Worm (Caenorhabditis elegans): ENCODE results near the gene gop-2.

Gene gop-2

ce11 chrIII:5290230-5290629 is 31.4 kb downstream of the gop-2 start:
- no peak for TF ChIP-seq tbx-11 (GFP tag; IDR thresholded peaks at IDR 0.05)
- TF ChIP-seq B0310.2 (tag; optimal IDR thresholded peaks at IDR 0.05), result no peak
- TF ChIP-seq ama-1 (optimal IDR thresholded peaks at IDR 0.05), result no peak
- TF ChIP-seq tbx-37 (GFP tag; conservative IDR thresholded peaks at IDR 0.05), result no peak
- TF ChIP-seq tra-4 (tag; optimal IDR thresholded peaks at IDR 0.05), result no peak
- no peak for TF ChIP-seq flt-1 (GFP tag; IDR thresholded peaks at IDR 0.05)
- no peak for TF ChIP-seq ceh-36 (tag; optimal IDR thresholded peaks at IDR 0.05)
- TF ChIP-seq aly-1 (tag; optimal IDR thresholded peaks at IDR 0.05), result no peak
- TF ChIP-seq hmbx-1 (tag; optimal IDR thresholded peaks at IDR 0.05), result no peak
- no peak for TF ChIP-seq scrt-1 (GFP tag; IDR thresholded peaks at IDR 0.05)
- no peak for TF ChIP-seq hnd-1 (tag; optimal IDR thresholded peaks at IDR 0.05)
- TF ChIP-seq sea-1 (GFP tag; conservative IDR thresholded peaks at IDR 0.05), result no peak
- TF ChIP-seq ets-7 (tag; optimal IDR thresholded peaks at IDR 0.05), result no peak
- TF ChIP-seq F13C5.2 (tag; optimal IDR thresholded peaks at IDR 0.05), result no peak

- TF ChIP-seq tra-4 (tag; optimal IDR thresholded peaks at IDR 0.05), result no peak
- TF ChIP-seq F13C5.2 (tag; optimal IDR thresholded peaks at IDR 0.05), result no peak
- no peak for TF ChIP-seq ama-1 (optimal IDR thresholded peaks at IDR 0.05)
- TF ChIP-seq tbx-11 (GFP tag; IDR thresholded peaks at IDR 0.05), result no peak
- no peak for TF ChIP-seq hmbx-1 (tag; optimal IDR thresholded peaks at IDR 0.05)
- TF ChIP-seq hmg-4 (GFP tag; optimal IDR thresholded peaks at IDR 0.05), result no peak
Observed at ce11 chrIII:5291281-5291680, 32.5 kb downstream of the gop-2 start.

ce11 chrIII:5294281-5294680 is 35.5 kb downstream of the gop-2 start:
- TF ChIP-seq sea-1 (GFP tag; conservative IDR thresholded peaks at IDR 0.05), result no peak
- TF ChIP-seq ama-1 (optimal IDR thresholded peaks at IDR 0.05), result no peak
- no peak for TF ChIP-seq ets-7 (tag; optimal IDR thresholded peaks at IDR 0.05)
- TF ChIP-seq hmbx-1 (tag; optimal IDR thresholded peaks at IDR 0.05), result no peak
- no peak for TF ChIP-seq B0310.2 (tag; optimal IDR thresholded peaks at IDR 0.05)
- TF ChIP-seq ceh-36 (tag; optimal IDR thresholded peaks at IDR 0.05), result no peak
- no peak for TF ChIP-seq ceh-13 (GFP tag; optimal IDR thresholded peaks at IDR 0.05)
- TF ChIP-seq pes-1 (GFP tag; IDR thresholded peaks at IDR 0.05), result no peak
- no peak for TF ChIP-seq tbx-11 (GFP tag; IDR thresholded peaks at IDR 0.05)
- TF ChIP-seq F13C5.2 (tag; optimal IDR thresholded peaks at IDR 0.05), result no peak
- TF ChIP-seq hmg-4 (GFP tag; optimal IDR thresholded peaks at IDR 0.05), result no peak
- TF ChIP-seq tbx-37 (GFP tag; conservative IDR thresholded peaks at IDR 0.05), result no peak

ce11 chrIII:5294867-5295266 is 36.0 kb downstream of the gop-2 start:
- TF ChIP-seq flt-1 (GFP tag; IDR thresholded peaks at IDR 0.05) (peak; percentile 95), tbx-37 (GFP tag; conservative IDR thresholded peaks at IDR 0.05) (peak; percentile 93), scrt-1 (GFP tag; IDR thresholded peaks at IDR 0.05) (peak; percentile 94), ceh-36 (tag; optimal IDR thresholded peaks at IDR 0.05) (peak; percentile 90), tra-4 (tag; optimal IDR thresholded peaks at IDR 0.05) (peak; percentile 80), hnd-1 (tag; optimal IDR thresholded peaks at IDR 0.05) (peak; percentile 78), pes-1 (GFP tag; IDR thresholded peaks at IDR 0.05) (peak; percentile 95), hmbx-1 (tag; optimal IDR thresholded peaks at IDR 0.05) (peak; percentile 47), hmg-4 (GFP tag; optimal IDR thresholded peaks at IDR 0.05) (peak; percentile 97), B0310.2 (tag; optimal IDR thresholded peaks at IDR 0.05) (peak; percentile 90), aly-1 (tag; optimal IDR thresholded peaks at IDR 0.05) (peak; percentile 92), ama-1 (optimal IDR thresholded peaks at IDR 0.05) (no peak), ceh-13 (GFP tag; optimal IDR thresholded peaks at IDR 0.05) (peak; percentile 61), ets-7 (tag; optimal IDR thresholded peaks at IDR 0.05) (peak; percentile 75), sea-1 (GFP tag; conservative IDR thresholded peaks at IDR 0.05) (peak; percentile 94), tbx-11 (GFP tag; IDR thresholded peaks at IDR 0.05) (peak; percentile 93), F13C5.2 (tag; optimal IDR thresholded peaks at IDR 0.05) (peak; percentile 79)

DNA sequence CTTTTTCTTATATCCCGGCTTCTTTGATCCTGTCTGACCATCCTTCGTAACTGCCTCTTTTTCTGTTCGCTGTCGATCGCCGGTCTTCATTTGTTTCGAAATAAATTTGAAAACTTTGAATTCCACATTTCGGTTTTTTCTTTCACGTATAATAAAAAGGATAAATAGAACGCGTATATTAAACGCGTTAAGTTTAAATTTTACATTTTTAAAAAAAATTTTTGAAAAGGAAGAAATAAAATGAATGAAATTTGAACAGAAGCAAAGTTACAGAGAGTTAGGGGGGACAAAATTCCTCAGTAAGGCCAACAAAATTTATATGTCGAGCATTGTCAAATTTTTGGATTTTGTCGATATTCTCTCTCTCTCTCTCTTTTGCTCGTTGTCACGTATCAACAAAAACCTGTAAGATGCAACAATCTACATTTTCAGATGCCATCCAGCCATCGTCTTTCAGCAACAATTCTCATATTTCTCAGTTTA is 43.0 kb downstream of the gop-2 start, which contains the start of the genes T15B12.2 and F52C9.5:
T15B12.2 (minus strand) TSS at position 101 of the 483 bp plus-strand sequence.
F52C9.5 (plus strand) TSS at position 433 of the 483 bp plus-strand sequence.
- TF ChIP-seq ets-7 (tag; optimal IDR thresholded peaks at IDR 0.05) (no peak), tbx-37 (GFP tag; conservative IDR thresholded peaks at IDR 0.05) (no peak), ama-1 (optimal IDR thresholded peaks at IDR 0.05) (no peak), F13C5.2 (tag; optimal IDR thresholded peaks at IDR 0.05) (no peak), tra-4 (tag; optimal IDR thresholded peaks at IDR 0.05) (no peak), flt-1 (GFP tag; IDR thresholded peaks at IDR 0.05) (no peak), ceh-36 (tag; optimal IDR thresholded peaks at IDR 0.05) (no peak)

ce11 chrIII:5304044-5304443 is 45.2 kb downstream of the gop-2 start:
- TF ChIP-seq B0310.2 (tag; optimal IDR thresholded peaks at IDR 0.05) (no peak), tbx-11 (GFP tag; IDR thresholded peaks at IDR 0.05) (no peak), hnd-1 (tag; optimal IDR thresholded peaks at IDR 0.05) (no peak), pes-1 (GFP tag; IDR thresholded peaks at IDR 0.05) (no peak), flt-1 (GFP tag; IDR thresholded peaks at IDR 0.05) (no peak), hmbx-1 (tag; optimal IDR thresholded peaks at IDR 0.05) (no peak), aly-1 (tag; optimal IDR thresholded peaks at IDR 0.05) (no peak), tra-4 (tag; optimal IDR thresholded peaks at IDR 0.05) (no peak), hmg-4 (GFP tag; optimal IDR thresholded peaks at IDR 0.05) (no peak)

ce11 chrIII:5305725-5306124 is 46.9 kb downstream of the gop-2 start:
- TF ChIP-seq F13C5.2 (tag; optimal IDR thresholded peaks at IDR 0.05) (peak; percentile 8), pes-1 (GFP tag; IDR thresholded peaks at IDR 0.05) (peak; percentile 81), tbx-37 (GFP tag; conservative IDR thresholded peaks at IDR 0.05) (peak; percentile 72), hnd-1 (tag; optimal IDR thresholded peaks at IDR 0.05) (peak; percentile 44), tbx-11 (GFP tag; IDR thresholded peaks at IDR 0.05) (no peak; the same call in none of the 2 replicates), ets-7 (tag; optimal IDR thresholded peaks at IDR 0.05) (no peak), hmbx-1 (tag; optimal IDR thresholded peaks at IDR 0.05) (no peak), flt-1 (GFP tag; IDR thresholded peaks at IDR 0.05) (no peak), ceh-13 (GFP tag; optimal IDR thresholded peaks at IDR 0.05) (peak; percentile 9), sea-1 (GFP tag; conservative IDR thresholded peaks at IDR 0.05) (0 out of 2 replicates have a peak, but pooled peaks have one; percentile 54), B0310.2 (tag; optimal IDR thresholded peaks at IDR 0.05) (no peak), ceh-36 (tag; optimal IDR thresholded peaks at IDR 0.05) (peak; percentile 51), scrt-1 (GFP tag; IDR thresholded peaks at IDR 0.05) (peak; percentile 68; the same call in 1 of the 2 replicates)

Data from whole organism, early embryonic.